Fruit fly (Drosophila melanogaster) whole organism, prepupa: Measurements from ENCODE around the gene CG8483.

Experiments
- CG7368 ChIP-seq: fragments of 200-800 bp; sonication (Bioruptor generic); optimal IDR thresholded peaks from 3 replicates; lab custom pipeline; 2016; ENCODE audit warnings: missing biosample characterization, missing genetic modification characterization
- Eip93F ChIP-seq: fragments of 200-800 bp; sonication (Bioruptor generic); optimal IDR thresholded peaks from 2 replicates; lab custom pipeline; 2016; ENCODE audit warnings: missing biosample characterization, mild to moderate bottlenecking, missing genetic modification characterization
- OdsH ChIP-seq: fragments of 200-800 bp; sonication (Bioruptor generic); optimal IDR thresholded peaks from 3 replicates; lab custom pipeline; 2016; ENCODE audit warnings: missing biosample characterization, missing genetic modification characterization
- achi ChIP-seq: fragments of 200-800 bp; sonication (Bioruptor generic); optimal IDR thresholded peaks from 3 replicates; lab custom pipeline; 2016; ENCODE audit warnings: missing biosample characterization, missing genetic modification characterization
- acj6 ChIP-seq: fragments of 200-800 bp; sonication (Bioruptor generic); optimal IDR thresholded peaks from 3 replicates; lab custom pipeline; 2016; ENCODE audit warnings: missing biosample characterization, missing genetic modification characterization
- svp ChIP-seq: fragments of 200-800 bp; sonication (Bioruptor generic); peaks from one replicate; lab custom pipeline; 2016; ENCODE audit warnings: missing biosample characterization, missing genetic modification characterization

dm6 chr3R:13257110-13257509 lies 42.8 kb upstream of the CG8483 start:
- no peak for TF ChIP-seq acj6 (GFP tag; lab: Kevin White, UChicago)
- TF ChIP-seq svp (GFP tag; lab: Kevin White, UChicago) = no peak
- TF ChIP-seq achi (GFP tag; lab: Kevin White, UChicago) = no peak
- TF ChIP-seq CG7368 (GFP tag; lab: Kevin White, UChicago) = no peak
- no peak for TF ChIP-seq Eip93F (GFP tag; lab: Kevin White, UChicago)
- TF ChIP-seq OdsH (GFP tag; lab: Kevin White, UChicago) = no peak
